Worm (Caenorhabditis elegans) whole organism, late embryonic: ENCODE data around the gene str-106.

Experiments
- C38D4.7 ChIP-seq: fragments of 200-800 bp; sonication (Bioruptor generic); optimal IDR thresholded peaks from 2 replicates; lab custom pipeline; 2018; ENCODE audit warnings: mild to moderate bottlenecking, missing genetic modification characterization, moderate library complexity, missing compliant biosample characterization
- F13H6.1 ChIP-seq: sonication (generic microtip); optimal IDR thresholded peaks from 2 replicates; lab custom pipeline; 2016; ENCODE audit warnings: missing genetic modification characterization, missing compliant biosample characterization
- K02D7.2 ChIP-seq: sonication (generic microtip); optimal IDR thresholded peaks from 2 replicates; lab custom pipeline; 2017; ENCODE audit warnings: mild to moderate bottlenecking, missing genetic modification characterization, missing compliant biosample characterization
- Y22D7AL.16 ChIP-seq: sonication (generic microtip); optimal IDR thresholded peaks from 2 replicates; lab custom pipeline; 2016; ENCODE audit warnings: missing genetic modification characterization, missing compliant biosample characterization
- ahr-1 ChIP-seq: sonication (generic microtip); optimal IDR thresholded peaks from 2 replicates; lab custom pipeline; 2016; ENCODE audit warnings: missing genetic modification characterization, missing compliant biosample characterization
- ama-1 ChIP-seq: fragments of 150-350 bp; optimal IDR thresholded peaks from 2 replicates; lab custom pipeline; 2014
- ceh-14 ChIP-seq: sonication (generic microtip); optimal IDR thresholded peaks from 2 replicates; lab custom pipeline; 2016; ENCODE audit warnings: missing genotype, missing genetic modification characterization, missing compliant biosample characterization
- ceh-18 ChIP-seq: sonication (generic microtip); optimal IDR thresholded peaks from 2 replicates; lab custom pipeline; 2016; ENCODE audit warnings: missing genetic modification characterization, missing compliant biosample characterization
- ceh-19 ChIP-seq: fragments of 200-800 bp; sonication (Bioruptor generic); optimal IDR thresholded peaks from 2 replicates; lab custom pipeline; 2018; ENCODE audit warnings: mild to moderate bottlenecking, missing genetic modification characterization, missing compliant biosample characterization
- ceh-2 ChIP-seq: sonication (generic microtip); optimal IDR thresholded peaks from 2 replicates; lab custom pipeline; 2016; ENCODE audit warnings: missing genotype, missing genetic modification characterization, missing compliant biosample characterization
- ceh-24 ChIP-seq: sonication (generic microtip); optimal IDR thresholded peaks from 2 replicates; lab custom pipeline; 2016; ENCODE audit warnings: mild to moderate bottlenecking, missing genetic modification characterization, missing compliant biosample characterization
- ceh-31 ChIP-seq: sonication (generic microtip); optimal IDR thresholded peaks from 2 replicates; lab custom pipeline; 2016; ENCODE audit warnings: missing genetic modification characterization, missing compliant biosample characterization
- ceh-45 ChIP-seq: fragments of 200-800 bp; sonication (Bioruptor generic); IDR thresholded peaks from 2 replicates; pipeline ENCODE4 v1.3.6; 2022; ENCODE audit warnings: missing genetic modification reagents, missing genetic modification characterization, missing compliant biosample characterization
- ceh-48 ChIP-seq: sonication (generic microtip); optimal IDR thresholded peaks from 2 replicates; lab custom pipeline; 2016; ENCODE audit warnings: missing genetic modification characterization, inconsistent platforms, missing compliant biosample characterization
- che-1 ChIP-seq: sonication (generic microtip); optimal IDR thresholded peaks from 2 replicates; lab custom pipeline; 2016; ENCODE audit warnings: mild to moderate bottlenecking, missing genetic modification characterization, missing compliant biosample characterization
- dmd-4 ChIP-seq: sonication (generic microtip); optimal IDR thresholded peaks from 2 replicates; lab custom pipeline; 2016; ENCODE audit warnings: borderline replicate concordance, missing genetic modification characterization, missing compliant biosample characterization
- elt-2 ChIP-seq: sonication (generic microtip); optimal IDR thresholded peaks from 2 replicates; lab custom pipeline; 2016; ENCODE audit warnings: missing genetic modification reagents, missing genetic modification characterization, missing compliant biosample characterization
- elt-4 ChIP-seq: sonication (generic microtip); optimal IDR thresholded peaks from 2 replicates; lab custom pipeline; 2016; ENCODE audit warnings: missing genetic modification characterization, missing compliant biosample characterization
- ets-4 ChIP-seq: sonication (generic microtip); optimal IDR thresholded peaks from 2 replicates; lab custom pipeline; 2016; ENCODE audit warnings: missing genetic modification characterization, missing compliant biosample characterization
- gmeb-2 ChIP-seq: sonication (generic microtip); optimal IDR thresholded peaks from 2 replicates; lab custom pipeline; 2016; ENCODE audit warnings: missing genetic modification characterization, inconsistent platforms, missing compliant biosample characterization
- hlh-13 ChIP-seq: fragments of 200-800 bp; sonication (Bioruptor generic); optimal IDR thresholded peaks from 2 replicates; lab custom pipeline; 2018; ENCODE audit warnings: mild to moderate bottlenecking, missing genetic modification characterization, missing compliant biosample characterization
- hlh-30 ChIP-seq: sonication (generic microtip); optimal IDR thresholded peaks from 2 replicates; lab custom pipeline; 2017; ENCODE audit warnings: antibody characterized with exemption, missing genetic modification characterization, missing compliant biosample characterization; ENCODE audit not compliant: insufficient read depth
- hlh-8 ChIP-seq: sonication (generic microtip); optimal IDR thresholded peaks from 2 replicates; lab custom pipeline; 2016; ENCODE audit warnings: missing genotype, missing genetic modification characterization, missing compliant biosample characterization
- lim-6 ChIP-seq: sonication (generic microtip); optimal IDR thresholded peaks from 2 replicates; lab custom pipeline; 2016; ENCODE audit warnings: missing genetic modification characterization, missing compliant biosample characterization
- lin-11 ChIP-seq: fragments of 200-800 bp; sonication (Bioruptor generic); optimal IDR thresholded peaks from 2 replicates; lab custom pipeline; 2018; ENCODE audit warnings: mild to moderate bottlenecking, missing genetic modification characterization, missing compliant biosample characterization
- mec-3 ChIP-seq: sonication (generic microtip); optimal IDR thresholded peaks from 2 replicates; lab custom pipeline; 2016; ENCODE audit warnings: borderline replicate concordance, missing genetic modification characterization, missing compliant biosample characterization
- nhr-11 ChIP-seq: fragments of 150-350 bp; optimal IDR thresholded peaks from 2 replicates; lab custom pipeline; 2014; ENCODE audit warnings: missing biosample characterization, missing genetic modification characterization
- nhr-232 ChIP-seq: sonication (generic microtip); optimal IDR thresholded peaks from 2 replicates; lab custom pipeline; 2016; ENCODE audit warnings: missing genetic modification characterization, missing compliant biosample characterization
- odd-2 ChIP-seq: sonication (generic microtip); optimal IDR thresholded peaks from 2 replicates; lab custom pipeline; 2017; ENCODE audit warnings: antibody characterized with exemption, mild to moderate bottlenecking, missing genetic modification characterization, missing compliant biosample characterization
- pat-9 ChIP-seq: fragments of 200-800 bp; sonication (Bioruptor generic); optimal IDR thresholded peaks from 2 replicates; lab custom pipeline; 2018; ENCODE audit warnings: mild to moderate bottlenecking, missing genetic modification characterization, moderate library complexity, missing compliant biosample characterization
- pha-2 ChIP-seq: sonication (generic microtip); optimal IDR thresholded peaks from 2 replicates; lab custom pipeline; 2017; ENCODE audit warnings: mild to moderate bottlenecking, missing genetic modification characterization, missing compliant biosample characterization
- pros-1 ChIP-seq: fragments of 150-350 bp; optimal IDR thresholded peaks from 2 replicates; lab custom pipeline; 2014; ENCODE audit warnings: missing biosample characterization, missing genetic modification reagents, missing genetic modification characterization
- ref-2 ChIP-seq: sonication (generic microtip); optimal IDR thresholded peaks from 2 replicates; lab custom pipeline; 2016; ENCODE audit warnings: missing genetic modification characterization, missing compliant biosample characterization
- rnt-1 ChIP-seq: sonication (generic microtip); optimal IDR thresholded peaks from 2 replicates; lab custom pipeline; 2016; ENCODE audit warnings: missing genetic modification characterization, missing compliant biosample characterization
- sox-2 ChIP-seq: fragments of 200-800 bp; sonication (Bioruptor generic); IDR thresholded peaks from 2 replicates; pipeline ENCODE4 v1.3.6; 2022; ENCODE audit warnings: missing genetic modification reagents, missing genetic modification characterization, missing compliant biosample characterization
- sox-4 ChIP-seq: sonication (generic microtip); optimal IDR thresholded peaks from 2 replicates; lab custom pipeline; 2017; ENCODE audit warnings: mild to moderate bottlenecking, missing genetic modification characterization, inconsistent platforms, missing compliant biosample characterization
- syd-9 ChIP-seq: sonication (generic microtip); optimal IDR thresholded peaks from 2 replicates; lab custom pipeline; 2016; ENCODE audit warnings: mild to moderate bottlenecking, missing genetic modification characterization, moderate library complexity, missing compliant biosample characterization
- tbx-7 ChIP-seq: sonication (generic microtip); optimal IDR thresholded peaks from 2 replicates; lab custom pipeline; 2016; ENCODE audit warnings: missing genotype, missing genetic modification characterization, missing compliant biosample characterization
- ttx-3 ChIP-seq: sonication (generic microtip); optimal IDR thresholded peaks from 2 replicates; lab custom pipeline; 2016; ENCODE audit warnings: missing genetic modification reagents, missing genetic modification characterization, missing compliant biosample characterization
- unc-42 ChIP-seq: sonication (generic microtip); optimal IDR thresholded peaks from 2 replicates; lab custom pipeline; 2016; ENCODE audit warnings: missing genotype, missing genetic modification characterization, missing compliant biosample characterization
- unc-55 ChIP-seq: sonication (generic microtip); optimal IDR thresholded peaks from 2 replicates; lab custom pipeline; 2017; ENCODE audit warnings: missing biosample characterization, missing genetic modification reagents, missing genetic modification characterization

str-106 gene

DNA sequence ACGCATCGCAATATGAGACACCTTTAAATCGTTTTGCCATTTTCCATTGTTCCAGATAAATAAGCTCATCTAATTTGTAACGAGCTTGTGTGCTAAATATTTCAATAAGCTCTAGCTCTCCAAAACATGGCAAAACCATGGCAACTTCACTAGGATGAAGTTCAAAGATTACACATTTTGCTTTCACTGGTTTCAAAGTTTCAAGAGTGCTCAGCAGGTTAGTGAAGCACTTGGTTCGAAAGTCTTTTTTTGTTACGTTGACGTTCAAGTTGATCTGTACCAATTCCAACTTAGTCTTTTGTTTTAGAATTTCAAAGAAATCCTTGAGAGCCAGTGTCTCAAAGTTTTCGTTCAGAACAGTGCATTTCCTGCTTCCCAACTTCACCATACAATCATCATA lies 38.1 kb upstream of the str-106 start, which contains the start of gene fbxa-18:
TSS of gene fbxa-18 (plus strand) at position 301 of the 400 bp plus-strand sequence.
- TF ChIP-seq che-1 (tag; lab: Kevin White, UChicago): no peak
- TF ChIP-seq lim-6: no peak
- no peak for TF ChIP-seq tbx-7
- TF ChIP-seq ceh-14 (tag; lab: Kevin White, UChicago): no peak
- TF ChIP-seq, all 69 proteins: peak for 0

- no peak for TF ChIP-seq hlh-13 (GFP tag; lab: Kevin White, UChicago)
- no peak for TF ChIP-seq syd-9 (tag; lab: Kevin White, UChicago)
- TF ChIP-seq ama-1 (lab: Kevin White, UChicago): no peak
- TF ChIP-seq pat-9 (tag; lab: Kevin White, UChicago): no peak
- no peak for TF ChIP-seq unc-42 (tag; lab: Kevin White, UChicago)
- TF ChIP-seq ceh-45: no peak
- no peak for TF ChIP-seq sox-2
- TF ChIP-seq ahr-1: no peak
- TF ChIP-seq K02D7.2 (tag; lab: Kevin White, UChicago): no peak
- TF ChIP-seq sox-4 (tag; lab: Kevin White, UChicago): no peak
- TF ChIP-seq unc-55 (GFP tag; lab: Kevin White, UChicago): no peak
- TF ChIP-seq, all 69 proteins: peak for 0
Observed at ce11 chrV:16143066-16143581, 37.3 kb upstream of the str-106 start, which contains the start of gene fbxa-88. TSS of gene fbxa-88 (minus strand) at chrV:16143116.

DNA sequence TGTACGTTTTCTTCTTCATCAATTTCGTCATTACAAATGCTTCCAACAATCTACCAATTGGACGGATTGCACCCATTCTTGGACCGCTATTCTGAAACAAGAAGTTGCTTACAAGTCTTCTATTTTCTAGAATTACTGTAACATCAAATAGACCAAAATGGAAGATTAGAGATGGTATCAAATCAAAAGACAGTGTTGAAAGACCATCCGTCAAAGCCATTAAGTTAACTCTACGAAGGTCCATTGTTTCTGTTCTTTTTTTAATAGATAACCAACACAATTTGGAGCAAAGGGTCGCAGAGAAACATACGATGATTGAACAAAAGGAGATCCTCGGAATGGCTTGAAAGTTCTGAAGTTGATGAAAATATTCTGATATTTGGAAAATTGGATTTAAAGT lies 35.4 kb upstream of the str-106 start:
- TF ChIP-seq elt-2 (no peak), ceh-2 (tag; lab: Kevin White, UChicago) (no peak), Y22D7AL.16 (tag; lab: Kevin White, UChicago) (no peak), ref-2 (tag; lab: Kevin White, UChicago) (no peak), pros-1 (tag; lab: Kevin White, UChicago) (no peak), nhr-232 (tag; lab: Kevin White, UChicago) (no peak), C38D4.7 (no peak), lin-11 (no peak), elt-4 (tag; lab: Kevin White, UChicago) (no peak), ahr-1 (no peak), syd-9 (tag; lab: Kevin White, UChicago) (no peak), ceh-19 (GFP tag; lab: Kevin White, UChicago) (no peak), ceh-18 (tag; lab: Kevin White, UChicago) (no peak), ceh-24 (tag; lab: Kevin White, UChicago) (no peak)

- TF ChIP-seq ceh-48 (tag; lab: Kevin White, UChicago): no peak
- no peak for TF ChIP-seq nhr-11 (tag; lab: Kevin White, UChicago)
Observed at ce11 chrV:16148805-16149204, 31.6 kb upstream of the str-106 start, which contains the start of gene F10A3.4. TSS of gene F10A3.4 (plus strand) at chrV:16149105.

DNA sequence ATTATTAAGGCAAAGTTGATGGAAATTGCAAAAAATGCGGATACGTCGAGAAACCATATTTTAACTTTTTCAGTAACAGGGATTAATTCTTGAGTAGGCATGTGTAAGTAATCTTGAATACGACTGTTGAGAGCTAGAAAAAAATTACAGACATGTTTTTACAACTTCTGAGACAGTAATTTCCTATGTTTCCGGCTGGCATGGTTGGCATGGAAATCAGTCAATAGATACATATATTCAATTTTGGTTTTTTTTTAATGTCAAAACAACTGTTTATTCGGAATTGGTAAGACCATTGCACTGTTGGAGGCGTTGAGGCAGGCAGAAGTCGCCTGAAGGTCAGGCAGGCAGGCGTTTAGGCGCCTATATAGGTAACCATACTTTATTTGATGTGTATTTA lies 27.1 kb upstream of the str-106 start, which contains the start of gene str-254:
TSS of gene str-254 (minus strand) at position 101 of the 400 bp plus-strand sequence.
- TF ChIP-seq rnt-1 (tag; lab: Kevin White, UChicago): no peak
- TF ChIP-seq F13H6.1 (tag; lab: Kevin White, UChicago): no peak

- TF ChIP-seq ceh-31 (no peak), pha-2 (tag; lab: Kevin White, UChicago) (no peak), odd-2 (tag; lab: Kevin White, UChicago) (no peak), ttx-3 (tag; lab: Kevin White, UChicago) (no peak), pros-1 (tag; lab: Kevin White, UChicago) (no peak), gmeb-2 (tag; lab: Kevin White, UChicago) (no peak), dmd-4 (tag; lab: Kevin White, UChicago) (no peak), hlh-30 (tag; lab: Kevin White, UChicago) (no peak), unc-42 (tag; lab: Kevin White, UChicago) (no peak), pat-9 (tag; lab: Kevin White, UChicago) (no peak), mec-3 (tag; lab: Kevin White, UChicago) (no peak), ets-4 (no peak), hlh-8 (tag; lab: Kevin White, UChicago) (no peak), sox-4 (tag; lab: Kevin White, UChicago) (no peak), ceh-48 (tag; lab: Kevin White, UChicago) (no peak), ceh-45 (no peak)
Observed at ce11 chrV:16155111-16155510, 25.3 kb upstream of the str-106 start, which contains the start of gene str-97. TSS of gene str-97 (minus strand) at chrV:16155211.
